Fruit fly (Drosophila melanogaster) whole organism, embryonic: Measurements from ENCODE around the gene CG3662.

Source experiments
- Atf6 ChIP-seq: fragments of 200-800 bp; sonication (Bioruptor generic); IDR thresholded peaks from 2 replicates; pipeline ENCODE4 v1.3.6; 2022; ENCODE audit warnings: missing biosample characterization, missing genetic modification characterization
- CG10274 ChIP-seq: fragments of 200-800 bp; sonication (Bioruptor generic); optimal IDR thresholded peaks from 3 replicates; lab custom pipeline; 2017; ENCODE audit warnings: missing biosample characterization, mild to moderate bottlenecking, missing genetic modification characterization
- CG10366 ChIP-seq: fragments of 200-800 bp; sonication (Bioruptor generic); IDR thresholded peaks from 2 replicates; pipeline ENCODE4 v1.3.6; 2022; ENCODE audit warnings: missing biosample characterization, missing genetic modification characterization
- CG10959 ChIP-seq: fragments of 200-800 bp; sonication (Bioruptor generic); IDR thresholded peaks from 2 replicates; pipeline ENCODE4 v1.3.6; 2022; ENCODE audit warnings: missing biosample characterization, missing genetic modification characterization
- CG10979 ChIP-seq: fragments of 200-800 bp; sonication (Bioruptor generic); optimal IDR thresholded peaks from 2 replicates; lab custom pipeline; 2018; ENCODE audit warnings: missing biosample characterization, mild to moderate bottlenecking, missing genetic modification characterization, moderate library complexity
- CG12104 ChIP-seq: fragments of 200-800 bp; sonication (Bioruptor generic); optimal IDR thresholded peaks from 3 replicates; lab custom pipeline; 2016; ENCODE audit warnings: missing biosample characterization, missing genetic modification characterization
- CG12769 ChIP-seq: fragments of 200-800 bp; sonication (Bioruptor generic); optimal IDR thresholded peaks from 2 replicates; lab custom pipeline; 2019; ENCODE audit warnings: missing biosample characterization, mild to moderate bottlenecking, missing genetic modification characterization, moderate library complexity
- CG14667 ChIP-seq: fragments of 200-800 bp; sonication (Bioruptor generic); IDR thresholded peaks from 2 replicates; pipeline ENCODE4 v1.3.6; 2022; ENCODE audit warnings: missing biosample characterization, missing genetic modification characterization
- CG14860 ChIP-seq: fragments of 200-800 bp; sonication (Bioruptor generic); IDR thresholded peaks from 3 replicates; pipeline ENCODE4 v1.3.6; 2022; ENCODE audit warnings: missing biosample characterization, missing genetic modification characterization; ENCODE audit not compliant: partially characterized antibody
- CG1647 ChIP-seq: fragments of 200-800 bp; sonication (Bioruptor generic); optimal IDR thresholded peaks from 3 replicates; lab custom pipeline; 2016; ENCODE audit warnings: missing biosample characterization, missing genetic modification characterization
- CG16863 ChIP-seq: fragments of 200-800 bp; sonication (Bioruptor generic); optimal IDR thresholded peaks from 3 replicates; lab custom pipeline; 2016; ENCODE audit warnings: missing biosample characterization, missing genetic modification characterization
- CG17802 ChIP-seq: fragments of 200-800 bp; sonication (Bioruptor generic); optimal IDR thresholded peaks from 2 replicates; lab custom pipeline; 2018; ENCODE audit warnings: missing biosample characterization, mild to moderate bottlenecking, missing genetic modification characterization, moderate library complexity
- CG18476 ChIP-seq: fragments of 200-800 bp; sonication (Bioruptor generic); optimal IDR thresholded peaks from 2 replicates; lab custom pipeline; 2016; ENCODE audit warnings: missing biosample characterization, mild to moderate bottlenecking, missing genetic modification characterization
- CG2120 ChIP-seq: fragments of 200-800 bp; sonication (Bioruptor generic); optimal IDR thresholded peaks from 3 replicates; lab custom pipeline; 2016; ENCODE audit warnings: missing biosample characterization, missing genetic modification characterization
- CG31365 ChIP-seq: fragments of 200-800 bp; sonication (Bioruptor generic); optimal IDR thresholded peaks from 2 replicates; lab custom pipeline; 2018; ENCODE audit warnings: missing biosample characterization, mild to moderate bottlenecking, missing genetic modification characterization
- CG3281 ChIP-seq: fragments of 200-800 bp; sonication (Bioruptor generic); optimal IDR thresholded peaks from 3 replicates; lab custom pipeline; 2017; ENCODE audit warnings: missing biosample characterization, mild to moderate bottlenecking, missing genetic modification characterization
- CG4820 ChIP-seq: fragments of 200-800 bp; sonication (Bioruptor generic); optimal IDR thresholded peaks from 3 replicates; lab custom pipeline; 2016; ENCODE audit warnings: missing biosample characterization, missing genetic modification characterization
- CG6813 ChIP-seq: fragments of 200-800 bp; sonication (Bioruptor generic); optimal IDR thresholded peaks from 2 replicates; lab custom pipeline; 2017; ENCODE audit warnings: missing biosample characterization, missing genetic modification characterization, mild to moderate bottlenecking, moderate library complexity, missing genetic modification reagents
- CG7357 ChIP-seq: fragments of 200-800 bp; sonication (Bioruptor generic); IDR thresholded peaks from 3 replicates; pipeline ENCODE4 v1.3.6; 2022; ENCODE audit warnings: missing biosample characterization, missing genetic modification characterization
- CG7745 ChIP-seq: fragments of 200-800 bp; sonication (Bioruptor generic); optimal IDR thresholded peaks from 2 replicates; lab custom pipeline; 2018; ENCODE audit warnings: missing biosample characterization, mild to moderate bottlenecking, missing genetic modification characterization, moderate library complexity
- CG7786 ChIP-seq: fragments of 200-800 bp; sonication (Bioruptor generic); optimal IDR thresholded peaks from 2 replicates; lab custom pipeline; 2016; ENCODE audit warnings: missing biosample characterization, missing genetic modification characterization
- CG9817 ChIP-seq: fragments of 200-800 bp; sonication (Bioruptor generic); optimal IDR thresholded peaks from 2 replicates; lab custom pipeline; 2018; ENCODE audit warnings: missing biosample characterization, mild to moderate bottlenecking, missing genetic modification characterization, moderate library complexity
- CG9876 ChIP-seq: fragments of 200-800 bp; sonication (Bioruptor generic); optimal IDR thresholded peaks from 2 replicates; lab custom pipeline; 2016; ENCODE audit warnings: missing biosample characterization, missing genetic modification characterization
- H15 ChIP-seq: fragments of 200-800 bp; sonication (Bioruptor generic); IDR thresholded peaks from 3 replicates; pipeline ENCODE4 v1.3.6; 2022; ENCODE audit warnings: missing biosample characterization, missing genetic modification characterization
- Hmr ChIP-seq: fragments of 200-800 bp; sonication (Bioruptor generic); optimal IDR thresholded peaks from 3 replicates; lab custom pipeline; 2017; ENCODE audit warnings: mild to moderate bottlenecking, missing biosample characterization, missing genetic modification reagents, missing genetic modification characterization
- Lim3 ChIP-seq: fragments of 200-800 bp; sonication (Bioruptor generic); IDR thresholded peaks from 2 replicates; pipeline ENCODE4 v1.3.6; 2022; ENCODE audit warnings: missing biosample characterization, missing genetic modification characterization
- Mes4 ChIP-seq: fragments of 200-800 bp; sonication (Bioruptor generic); optimal IDR thresholded peaks from 2 replicates; lab custom pipeline; 2016; ENCODE audit warnings: missing biosample characterization, missing genetic modification characterization
- Rx ChIP-seq: fragments of 200-800 bp; sonication (Bioruptor generic); IDR thresholded peaks from 2 replicates; pipeline ENCODE4 v1.3.6; 2022; ENCODE audit warnings: missing biosample characterization, missing genetic modification characterization
- bigmax ChIP-seq: fragments of 200-800 bp; sonication (Bioruptor generic); optimal IDR thresholded peaks from 2 replicates; lab custom pipeline; 2018; ENCODE audit warnings: missing biosample characterization, mild to moderate bottlenecking, missing genetic modification characterization
- br ChIP-seq: fragments of >200 bp; optimal IDR thresholded peaks from 2 replicates; lab custom pipeline; 2017
- dimm ChIP-seq: fragments of 200-800 bp; sonication (Bioruptor generic); IDR thresholded peaks from 2 replicates; pipeline ENCODE4 v1.3.6; 2022; ENCODE audit warnings: missing biosample characterization, missing genetic modification characterization
- dmrt99B ChIP-seq: fragments of 200-800 bp; sonication (Bioruptor generic); optimal IDR thresholded peaks from 2 replicates; lab custom pipeline; 2018; ENCODE audit warnings: missing biosample characterization, mild to moderate bottlenecking, missing genetic modification characterization, moderate library complexity
- fd96Cb ChIP-seq: fragments of 200-800 bp; sonication (Bioruptor generic); optimal IDR thresholded peaks from 2 replicates; lab custom pipeline; 2018; ENCODE audit warnings: missing biosample characterization, mild to moderate bottlenecking, missing genetic modification characterization, moderate library complexity
- hb ChIP-seq: fragments of 200-800 bp; sonication (Bioruptor generic); IDR thresholded peaks from 3 replicates; pipeline ENCODE4 v1.3.6; 2022; ENCODE audit warnings: missing biosample characterization, missing genetic modification characterization; ENCODE audit not compliant: partially characterized antibody
- jumu ChIP-seq: fragments of 200-800 bp; sonication (Bioruptor generic); optimal IDR thresholded peaks from 3 replicates; lab custom pipeline; 2016; ENCODE audit warnings: missing biosample characterization, missing genetic modification characterization
- kni ChIP-seq: fragments of 200-800 bp; sonication (Bioruptor generic); optimal IDR thresholded peaks from 3 replicates; lab custom pipeline; 2017; ENCODE audit warnings: mild to moderate bottlenecking, missing biosample characterization, missing genetic modification reagents, missing genetic modification characterization
- lmd ChIP-seq: fragments of 200-800 bp; sonication (Bioruptor generic); IDR thresholded peaks from 2 replicates; pipeline ENCODE4 v1.3.6; 2022; ENCODE audit warnings: missing biosample characterization, missing genetic modification characterization
- maf-S ChIP-seq: fragments of 200-800 bp; sonication (Bioruptor generic); optimal IDR thresholded peaks from 2 replicates; lab custom pipeline; 2016; ENCODE audit warnings: missing biosample characterization, missing genetic modification characterization
- nom ChIP-seq: fragments of 200-800 bp; sonication (Bioruptor generic); optimal IDR thresholded peaks from 2 replicates; lab custom pipeline; 2017; ENCODE audit warnings: missing biosample characterization, missing genetic modification characterization, mild to moderate bottlenecking, moderate library complexity, missing genetic modification reagents
- psq ChIP-seq: fragments of 200-800 bp; sonication (Bioruptor generic); optimal IDR thresholded peaks from 2 replicates; lab custom pipeline; 2017; ENCODE audit warnings: missing biosample characterization, missing genetic modification characterization
- pum ChIP-seq: fragments of 200-800 bp; sonication (Bioruptor generic); optimal IDR thresholded peaks from 2 replicates; lab custom pipeline; 2016; ENCODE audit warnings: missing biosample characterization, missing genetic modification characterization
- rib ChIP-seq: fragments of 200-800 bp; sonication (Bioruptor generic); IDR thresholded peaks from 2 replicates; pipeline ENCODE4 v1.3.6; 2022; ENCODE audit warnings: missing biosample characterization, missing genetic modification characterization
- sc ChIP-seq, 3 experiments: fragments of >200 bp in 2 of 3; fragments of 200-800 bp in 1 of 3; sonication (Bioruptor generic) in 1 of 3; optimal IDR thresholded peaks; 2 replicates in 2 of 3; 3 replicates in 1 of 3; lab custom pipeline; 2017; ENCODE audit warnings: mild to moderate bottlenecking in 1 of 3, missing biosample characterization in 1 of 3, missing genetic modification characterization in 1 of 3, missing genetic modification reagents in 1 of 3
- scrt ChIP-seq: fragments of 200-800 bp; sonication (Bioruptor generic); optimal IDR thresholded peaks from 2 replicates; lab custom pipeline; 2018; ENCODE audit warnings: missing biosample characterization, mild to moderate bottlenecking, missing genetic modification characterization, moderate library complexity
- slou ChIP-seq: fragments of 200-800 bp; sonication (Bioruptor generic); optimal IDR thresholded peaks from 3 replicates; lab custom pipeline; 2016; ENCODE audit warnings: missing biosample characterization, missing genetic modification characterization
- sr ChIP-seq: fragments of 200-800 bp; sonication (Bioruptor generic); IDR thresholded peaks from 3 replicates; pipeline ENCODE4 v1.3.6; 2022; ENCODE audit warnings: missing biosample characterization, missing genetic modification characterization
- wdn ChIP-seq: fragments of 200-800 bp; sonication (Bioruptor generic); IDR thresholded peaks from 2 replicates; pipeline ENCODE4 v1.3.6; 2022; ENCODE audit warnings: missing biosample characterization, missing genetic modification characterization
- yki ChIP-seq: fragments of >200 bp; optimal IDR thresholded peaks from 3 replicates; lab custom pipeline; 2018
- zfh1 ChIP-seq: fragments of 200-800 bp; sonication (Bioruptor generic); IDR thresholded peaks from 3 replicates; pipeline ENCODE4 v1.3.6; 2022; ENCODE audit warnings: missing biosample characterization, missing genetic modification characterization

Gene CG3662

DNA sequence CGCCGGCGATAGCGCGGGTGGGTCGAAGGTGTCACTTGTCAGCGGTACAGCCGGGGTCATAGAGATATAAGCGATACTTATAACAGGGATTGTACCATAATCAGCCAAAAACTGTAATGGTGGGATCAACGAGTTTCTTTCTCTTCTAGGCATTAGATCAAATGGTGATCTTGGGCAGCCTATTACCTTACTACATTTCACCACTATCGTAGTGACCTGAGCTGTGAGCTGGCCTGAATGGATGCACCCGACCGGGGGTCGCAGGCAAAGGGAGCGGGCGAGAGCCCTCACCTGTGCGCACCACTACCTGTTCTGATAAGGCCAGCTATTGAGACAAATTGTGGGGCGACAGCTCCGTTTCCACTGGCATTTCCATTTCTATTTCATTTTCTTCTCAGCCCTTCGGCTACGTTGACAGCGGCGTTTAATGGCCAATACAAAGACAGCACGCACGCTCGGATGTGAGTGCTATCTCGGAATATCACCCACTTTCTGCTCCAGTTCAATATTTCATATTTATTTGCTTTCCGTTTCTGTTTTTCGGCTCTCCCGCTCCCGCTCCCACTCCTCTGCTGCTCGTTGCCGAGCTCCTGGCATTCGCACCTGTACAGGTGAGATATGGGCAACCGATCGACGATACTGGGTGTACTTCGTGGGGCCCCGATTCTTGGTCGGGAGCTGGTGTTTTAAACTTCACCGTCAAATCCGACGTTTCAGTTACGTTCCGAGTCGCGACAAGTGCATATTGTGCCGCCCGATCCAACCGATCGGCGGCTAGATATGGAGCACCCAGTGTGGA lies 35.8 kb downstream of the CG3662 start (continued):
- TF ChIP-seq Hmr (peak; percentile 58), Mes4 (GFP tag; lab: Kevin White, UChicago) (peak; percentile 24), psq (GFP tag; lab: Kevin White, UChicago) (no peak), CG14860 (no peak), Rx (GFP tag; lab: Robert Waterston, UW) (peak; percentile 77), CG17802 (tag; lab: Kevin White, UChicago) (peak; percentile 37), scrt (GFP tag; lab: Kevin White, UChicago) (peak; percentile 33), CG12769 (peak; percentile 81), CG31365 (tag; lab: Kevin White, UChicago) (peak; percentile 24), CG10274 (GFP tag; lab: Kevin White, UChicago) (peak; percentile 29), CG6813 (peak; percentile 66), yki (no peak), jumu (GFP tag; lab: Kevin White, UChicago) (peak; percentile 78), sc (optimal IDR thresholded peaks at IDR 0.05; lab: Kevin White, UChicago) (no peak), sc (GFP tag; optimal IDR thresholded peaks at IDR 0.05; lab: Kevin White, UChicago) (peak; percentile 62), pum (peak; percentile 78), CG10366 (GFP tag; lab: Robert Waterston, UW) (peak; percentile 90), CG18476 (GFP tag; lab: Kevin White, UChicago) (peak; percentile 68), H15 (GFP tag; lab: Robert Waterston, UW) (peak; percentile 85), fd96Cb (tag; lab: Kevin White, UChicago) (peak; percentile 85), CG9876 (GFP tag; lab: Kevin White, UChicago) (peak; percentile 24), CG1647 (peak; percentile 45), CG10959 (GFP tag; lab: Robert Waterston, UW) (peak; percentile 71), hb (GFP tag; lab: Robert Waterston, UW) (no peak), CG2120 (peak; percentile 65), maf-S (GFP tag; lab: Kevin White, UChicago) (peak; percentile 21), sr (peak; percentile 66; the same call in 2 of the 3 replicates), dimm (GFP tag; lab: Robert Waterston, UW) (peak; percentile 56), CG7745 (tag; lab: Kevin White, UChicago) (no peak), dmrt99B (tag; lab: Kevin White, UChicago) (peak; percentile 88), slou (GFP tag; lab: Kevin White, UChicago) (no peak), kni (GFP tag; lab: Kevin White, UChicago) (peak; percentile 22), CG7357 (peak; percentile 42; the same call in 1 of the 3 replicates), Lim3 (peak; percentile 36; the same call in 1 of the 2 replicates), rib (GFP tag; lab: Robert Waterston, UW) (peak; percentile 27; the same call in 1 of the 2 replicates), CG10979 (tag; lab: Kevin White, UChicago) (peak; percentile 84), br (lab: Kevin White, UChicago) (no peak), lmd (GFP tag; lab: Robert Waterston, UW) (peak; percentile 87), CG7786 (GFP tag; lab: Kevin White, UChicago) (peak; percentile 67), CG16863 (GFP tag; lab: Kevin White, UChicago) (peak; percentile 84), CG3281 (GFP tag; lab: Kevin White, UChicago) (peak; percentile 59), CG14667 (GFP tag; lab: Robert Waterston, UW) (peak; percentile 74), wdn (GFP tag; lab: Robert Waterston, UW) (peak; percentile 77), zfh1 (peak; percentile 94), CG9817 (tag; lab: Kevin White, UChicago) (peak; percentile 23), Atf6 (GFP tag; lab: Robert Waterston, UW) (peak; percentile 35; the same call in 1 of the 2 replicates), CG12104 (peak; percentile 3), CG4820 (peak; percentile 78), bigmax (GFP tag; lab: Kevin White, UChicago) (no peak), nom (no peak)
